Worm (Caenorhabditis elegans) whole organism, L4 larva: ENCODE data around the gene col-146.

Source experiments
- ZK546.5 ChIP-seq, 2 experiments: sonication (generic microtip); optimal IDR thresholded peaks; 2 replicates each; lab custom pipeline; 2017; ENCODE audit warnings: missing biosample characterization in 2 of 2, missing genetic modification characterization in 2 of 2
- aha-1 ChIP-seq: fragments of 150-350 bp; peaks from one replicate; lab custom pipeline; 2014; ENCODE audit warnings: missing biosample characterization, missing genetic modification characterization
- aly-2 ChIP-seq: sonication (generic microtip); optimal IDR thresholded peaks from 2 replicates; lab custom pipeline; 2018; ENCODE audit warnings: missing biosample characterization, missing genetic modification characterization
- ama-1 ChIP-seq: fragments of 150-350 bp; optimal IDR thresholded peaks from 2 replicates; lab custom pipeline; 2014; ENCODE audit warnings: inconsistent platforms, mixed read lengths
- daf-19 ChIP-seq: fragments of 200-800 bp; sonication (Bioruptor generic); conservative IDR thresholded peaks from 2 replicates; pipeline ENCODE4 v1.3.6; 2022; ENCODE audit warnings: missing genetic modification characterization, missing compliant biosample characterization
- dmd-6 ChIP-seq: fragments of 200-800 bp; sonication (Bioruptor generic); IDR thresholded peaks from 2 replicates; pipeline ENCODE4 v1.3.6; 2022; ENCODE audit warnings: missing genetic modification reagents, missing genetic modification characterization, missing compliant biosample characterization
- egl-27 ChIP-seq: sonication (generic microtip); optimal IDR thresholded peaks from 3 replicates; lab custom pipeline; 2017; ENCODE audit warnings: missing biosample characterization, missing genetic modification reagents, missing genetic modification characterization
- egl-43 ChIP-seq: fragments of 200-800 bp; sonication (Bioruptor generic); IDR thresholded peaks from 2 replicates; pipeline ENCODE4 v1.3.6; 2022; ENCODE audit warnings: missing genetic modification reagents, missing genetic modification characterization, missing compliant biosample characterization
- gei-8 ChIP-seq: fragments of 200-800 bp; sonication (Bioruptor generic); optimal IDR thresholded peaks from 2 replicates; lab custom pipeline; 2018; ENCODE audit warnings: mild to moderate bottlenecking, missing genetic modification characterization, missing compliant biosample characterization
- hlh-11 ChIP-seq: fragments of 200-800 bp; sonication (Bioruptor generic); optimal IDR thresholded peaks from 2 replicates; lab custom pipeline; 2018; ENCODE audit warnings: mild to moderate bottlenecking, missing genetic modification characterization, missing compliant biosample characterization
- hlh-30 ChIP-seq: sonication (generic microtip); optimal IDR thresholded peaks from 2 replicates; lab custom pipeline; 2017; ENCODE audit warnings: antibody characterized with exemption, mild to moderate bottlenecking, missing genetic modification characterization, missing compliant biosample characterization; ENCODE audit not compliant: insufficient read depth
- jun-1 ChIP-seq: fragments of 150-350 bp; optimal IDR thresholded peaks from 2 replicates; lab custom pipeline; 2014; ENCODE audit warnings: missing biosample characterization, missing genetic modification reagents, missing genetic modification characterization
- lin-15B ChIP-seq: fragments of 150-350 bp; sonication (generic microtip); optimal IDR thresholded peaks from 3 replicates; lab custom pipeline; 2014; ENCODE audit warnings: missing biosample characterization, missing genetic modification characterization
- lin-29 ChIP-seq: fragments of 200-800 bp; sonication (Bioruptor generic); IDR thresholded peaks from 2 replicates; pipeline ENCODE4 v1.3.6; 2022; ENCODE audit warnings: missing genetic modification reagents, missing genetic modification characterization, missing compliant biosample characterization
- lin-38 ChIP-seq: fragments of 200-800 bp; sonication (Bioruptor generic); IDR thresholded peaks from 2 replicates; pipeline ENCODE4 v1.3.6; 2022; ENCODE audit warnings: missing genetic modification reagents, missing genetic modification characterization, missing compliant biosample characterization
- lin-39 ChIP-seq: fragments of 150-350 bp; optimal IDR thresholded peaks from 2 replicates; lab custom pipeline; 2014; ENCODE audit warnings: missing biosample characterization, missing genetic modification reagents, missing genetic modification characterization
- lsy-2 ChIP-seq, 2 experiments: fragments of 150-350 bp in 1 of 2; sonication (generic microtip) in 1 of 2; optimal IDR thresholded peaks; 2 replicates each; lab custom pipeline; 2014 to 2017; ENCODE audit warnings: missing biosample characterization in 2 of 2, missing genetic modification characterization in 2 of 2
- mdt-29 ChIP-seq: fragments of 200-800 bp; sonication (Bioruptor generic); IDR thresholded peaks from 2 replicates; pipeline ENCODE4 v1.3.6; 2022; ENCODE audit warnings: missing genetic modification reagents, missing genetic modification characterization, missing compliant biosample characterization
- nhr-237 ChIP-seq: sonication (generic microtip); optimal IDR thresholded peaks from 2 replicates; lab custom pipeline; 2017; ENCODE audit warnings: missing biosample characterization, missing genetic modification characterization
- nhr-28 ChIP-seq: fragments of 150-350 bp; optimal IDR thresholded peaks from 2 replicates; lab custom pipeline; 2014; ENCODE audit warnings: missing biosample characterization, missing genetic modification characterization
- nhr-41 ChIP-seq: fragments of 200-800 bp; sonication (Bioruptor generic); IDR thresholded peaks from 2 replicates; pipeline ENCODE4 v1.3.6; 2022; ENCODE audit warnings: missing genetic modification reagents, missing genetic modification characterization, missing compliant biosample characterization
- nhr-42 ChIP-seq: fragments of 200-800 bp; sonication (Bioruptor generic); IDR thresholded peaks from 2 replicates; pipeline ENCODE4 v1.3.6; 2022; ENCODE audit warnings: missing genetic modification characterization, missing compliant biosample characterization
- nhr-77 ChIP-seq: fragments of 150-350 bp; optimal IDR thresholded peaks from 2 replicates; lab custom pipeline; 2014; ENCODE audit warnings: missing biosample characterization, missing genetic modification characterization
- pqm-1 ChIP-seq: sonication (generic microtip); optimal IDR thresholded peaks from 2 replicates; lab custom pipeline; 2017; ENCODE audit warnings: missing biosample characterization, missing genetic modification characterization
- sdz-12 ChIP-seq: fragments of 200-800 bp; sonication (Bioruptor generic); optimal IDR thresholded peaks from 2 replicates; lab custom pipeline; 2018; ENCODE audit warnings: mild to moderate bottlenecking, missing genetic modification characterization, missing compliant biosample characterization
- set-16 ChIP-seq: fragments of 200-800 bp; sonication (Bioruptor generic); IDR thresholded peaks from 2 replicates; pipeline ENCODE4 v1.3.6; 2022; ENCODE audit warnings: missing genetic modification reagents, missing genetic modification characterization, missing compliant biosample characterization
- tra-1 ChIP-seq: fragments of 200-800 bp; sonication (Bioruptor generic); IDR thresholded peaks from 2 replicates; pipeline ENCODE4 v1.3.6; 2022; ENCODE audit warnings: missing genetic modification reagents, missing genetic modification characterization, missing compliant biosample characterization
- unc-62 ChIP-seq, 3 experiments: fragments of 150-350 bp in 1 of 3; sonication (generic microtip); optimal IDR thresholded peaks in 2 of 3; peaks in 1 of 3; 1 replicate in 1 of 3; 2 replicates in 2 of 3; lab custom pipeline; 2014 to 2017; ENCODE audit warnings: missing biosample characterization in 3 of 3, missing genetic modification characterization in 3 of 3, missing genetic modification reagents in 3 of 3, missing genotype in 1 of 3
- vab-7 ChIP-seq: fragments of 200-800 bp; sonication (Bioruptor generic); IDR thresholded peaks from 2 replicates; pipeline ENCODE4 v1.3.6; 2022; ENCODE audit warnings: missing genetic modification reagents, missing genetic modification characterization, missing compliant biosample characterization
- ztf-7 ChIP-seq: fragments of 150-350 bp; optimal IDR thresholded peaks from 2 replicates; lab custom pipeline; 2014; ENCODE audit warnings: missing biosample characterization, missing genetic modification characterization

The col-146 gene

DNA sequence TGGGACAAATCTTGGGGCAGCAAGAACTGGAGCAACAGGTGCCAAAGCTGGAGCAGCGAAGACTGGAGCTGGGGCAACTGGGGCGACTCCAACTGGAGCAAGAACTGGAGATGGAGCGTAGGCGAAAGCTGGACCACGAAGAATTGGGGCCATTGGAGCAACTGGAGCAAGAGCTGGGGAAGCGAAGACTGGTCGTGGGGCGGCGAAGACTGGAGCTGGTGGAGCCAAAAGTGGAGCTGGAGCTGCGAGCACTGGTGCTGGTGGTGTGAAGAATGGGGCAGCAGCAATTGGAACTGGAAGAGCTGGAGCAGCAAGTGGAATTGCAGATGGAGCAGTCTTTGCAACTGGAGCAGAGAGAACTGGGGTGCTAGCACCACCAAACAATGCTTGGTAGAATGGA, 7.4 kb upstream of the col-146 start:
- 0 out of 2 replicates have a peak, but pooled peaks have one; percentile 48 for TF ChIP-seq egl-43 (GFP tag; lab: Robert Waterston, UW)
- TF ChIP-seq set-16: peak; percentile 92

ce11 chrV:9622834-9623233, 6.9 kb upstream of the col-146 start, which contains the start of gene idpc-5:
Gene idpc-5 (minus strand): TSS chrV:9622934.
- TF ChIP-seq lin-38 (GFP tag; lab: Robert Waterston, UW) (no peak), pqm-1 (tag; lab: Kevin White, UChicago) (no peak), nhr-237 (tag; lab: Kevin White, UChicago) (no peak), mdt-29 (GFP tag; lab: Robert Waterston, UW) (no peak), ztf-7 (no peak), unc-62 (GFP tag; optimal IDR thresholded peaks at IDR 0.05 in 1 of 2; lab: Kevin White, UChicago) (peak in 1 of 2 experiments; percentile 42), unc-62 (tag; optimal IDR thresholded peaks at IDR 0.05; lab: Kevin White, UChicago) (no peak), lsy-2 (tag; optimal IDR thresholded peaks at IDR 0.05; lab: Kevin White, UChicago) (no peak), lin-29 (GFP tag; lab: Robert Waterston, UW) (no peak), dmd-6 (no peak)

DNA sequence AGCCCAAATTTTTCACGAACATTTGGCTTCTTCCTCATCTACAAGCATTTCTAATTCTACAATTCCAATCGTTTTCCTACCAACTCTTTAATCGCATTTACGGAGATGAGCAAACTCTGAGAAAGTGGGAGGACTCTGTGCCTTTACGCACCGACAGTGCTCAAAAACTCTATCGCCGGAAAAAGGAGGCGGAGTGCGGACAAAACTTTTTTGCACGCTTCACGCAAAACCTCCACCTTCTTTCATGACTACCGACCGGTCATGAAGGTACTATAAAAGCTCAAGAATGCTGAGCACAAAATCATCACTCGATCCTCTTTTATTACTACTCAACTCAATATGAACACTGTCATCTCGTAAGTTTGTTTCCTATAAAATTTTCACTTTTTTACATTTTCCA, 4.6 kb upstream of the col-146 start, which contains the start of gene idpc-4:
Gene idpc-4 (plus strand): TSS at position 301 of the 400 bp plus-strand sequence.
- TF ChIP-seq daf-19 (GFP tag; lab: Robert Waterston, UW): no peak
- no peak for TF ChIP-seq nhr-237 (tag; lab: Kevin White, UChicago)
- no peak for TF ChIP-seq hlh-11 (tag; lab: Kevin White, UChicago)
- no peak for TF ChIP-seq gei-8 (GFP tag; lab: Kevin White, UChicago)
- TF ChIP-seq nhr-28 (tag; lab: Kevin White, UChicago): no peak
- no peak for TF ChIP-seq ZK546.5 (tag; optimal IDR thresholded peaks at IDR 0.05; lab: Kevin White, UChicago)
- no peak for TF ChIP-seq egl-27 (tag; lab: Kevin White, UChicago)
- no peak for TF ChIP-seq hlh-30 (tag; lab: Kevin White, UChicago)
- no peak for TF ChIP-seq ama-1 (lab: Kevin White, UChicago)
- TF ChIP-seq vab-7: no peak
- TF ChIP-seq nhr-42 (GFP tag; lab: Robert Waterston, UW): no peak
- TF ChIP-seq lin-15B (tag; lab: Kevin White, UChicago): no peak
- TF ChIP-seq nhr-41 (GFP tag; lab: Robert Waterston, UW): no peak
- no peak for TF ChIP-seq aly-2 (tag; lab: Kevin White, UChicago)

ce11 chrV:9625604-9626446, 3.9 kb upstream of the col-146 start, which contains the start of gene T06E4.7:
Gene T06E4.7 (plus strand): TSS chrV:9626396.
- 0 out of 2 replicates have a peak, but pooled peaks have one; percentile 5 for TF ChIP-seq egl-43 (GFP tag; lab: Robert Waterston, UW)
- no peak for TF ChIP-seq aly-2 (tag; lab: Kevin White, UChicago)
- TF ChIP-seq sdz-12 (GFP tag; lab: Kevin White, UChicago): peak; percentile 53
- peak; percentile 97 for TF ChIP-seq set-16
- TF ChIP-seq, all 104 proteins: peak for 3

ce11 chrV:9628603-9629002, 1.1 kb upstream of the col-146 start:
- TF ChIP-seq aha-1 (tag; lab: Kevin White, UChicago): peak; percentile 72
- no peak for TF ChIP-seq jun-1 (tag; lab: Kevin White, UChicago)
- no peak for TF ChIP-seq lin-39 (tag; lab: Kevin White, UChicago)
- TF ChIP-seq tra-1 (GFP tag; lab: Robert Waterston, UW): 0 out of 2 replicates have a peak, but pooled peaks have one; percentile 21
- no peak for TF ChIP-seq nhr-77
- peak; percentile 57; the same call in 1 of the 2 replicates for TF ChIP-seq egl-43 (GFP tag; lab: Robert Waterston, UW)
- no peak for TF ChIP-seq lin-38 (GFP tag; lab: Robert Waterston, UW)
- TF ChIP-seq ama-1 (lab: Kevin White, UChicago): no peak
- TF ChIP-seq set-16: peak; percentile 95
